Worm (Caenorhabditis elegans) whole organism, L4 larva: ENCODE measurements around the gene R07D5.2.

Experiments used
- F26F4.8 ChIP-seq: fragments of 200-800 bp; sonication (Bioruptor generic); conservative IDR thresholded peaks from 2 replicates; pipeline ENCODE4 v1.3.6; 2022; ENCODE audit warnings: missing genetic modification characterization, missing compliant biosample characterization
- F49E8.2 ChIP-seq: sonication (generic microtip); optimal IDR thresholded peaks from 2 replicates; lab custom pipeline; 2016; ENCODE audit warnings: missing compliant biosample characterization, mild to moderate bottlenecking, missing genetic modification characterization, borderline replicate concordance
- R02D3.7 ChIP-seq: fragments of 150-350 bp; sonication (generic microtip); optimal IDR thresholded peaks from 3 replicates; lab custom pipeline; 2014; ENCODE audit warnings: missing biosample characterization, missing genetic modification characterization
- Y105C5A.15 ChIP-seq: fragments of 200-800 bp; sonication (Bioruptor generic); IDR thresholded peaks from 2 replicates; pipeline ENCODE4 v1.3.6; 2022; ENCODE audit warnings: missing genetic modification characterization, missing compliant biosample characterization
- Y48G9A.11 ChIP-seq: fragments of 200-800 bp; sonication (Bioruptor generic); IDR thresholded peaks from 2 replicates; pipeline ENCODE4 v1.3.6; 2022; ENCODE audit warnings: missing genetic modification reagents, missing genetic modification characterization, missing compliant biosample characterization
- Y75B8A.6 ChIP-seq: fragments of 200-800 bp; sonication (Bioruptor generic); IDR thresholded peaks from 2 replicates; pipeline ENCODE4 v1.3.6; 2022; ENCODE audit warnings: missing genetic modification reagents, missing genetic modification characterization, missing compliant biosample characterization
- ZK546.5 ChIP-seq, 2 experiments: sonication (generic microtip); optimal IDR thresholded peaks; 2 replicates each; lab custom pipeline; 2017; ENCODE audit warnings: missing biosample characterization in 2 of 2, missing genetic modification characterization in 2 of 2
- aha-1 ChIP-seq: fragments of 150-350 bp; peaks from one replicate; lab custom pipeline; 2014; ENCODE audit warnings: missing biosample characterization, missing genetic modification characterization
- arid-1 ChIP-seq: fragments of 200-800 bp; sonication (Bioruptor generic); conservative IDR thresholded peaks from 2 replicates; pipeline ENCODE4 v1.3.6; 2022; ENCODE audit warnings: missing genetic modification reagents, missing genetic modification characterization, missing compliant biosample characterization
- ctbp-1 ChIP-seq: fragments of 200-800 bp; sonication (Bioruptor generic); IDR thresholded peaks from 2 replicates; pipeline ENCODE4 v1.3.6; 2022; ENCODE audit warnings: missing genetic modification reagents, missing genetic modification characterization, missing compliant biosample characterization
- daf-19 ChIP-seq: fragments of 200-800 bp; sonication (Bioruptor generic); conservative IDR thresholded peaks from 2 replicates; pipeline ENCODE4 v1.3.6; 2022; ENCODE audit warnings: missing genetic modification characterization, missing compliant biosample characterization
- dmd-9 ChIP-seq: fragments of 200-800 bp; sonication (Bioruptor generic); IDR thresholded peaks from 2 replicates; pipeline ENCODE4 v1.3.6; 2022; ENCODE audit warnings: missing genetic modification reagents, missing genetic modification characterization, missing compliant biosample characterization
- egl-43 ChIP-seq: fragments of 200-800 bp; sonication (Bioruptor generic); IDR thresholded peaks from 2 replicates; pipeline ENCODE4 v1.3.6; 2022; ENCODE audit warnings: missing genetic modification reagents, missing genetic modification characterization, missing compliant biosample characterization
- fkh-10 ChIP-seq: fragments of 150-350 bp; optimal IDR thresholded peaks from 2 replicates; lab custom pipeline; 2014; ENCODE audit warnings: missing biosample characterization, missing genetic modification reagents, missing genetic modification characterization
- fos-1 ChIP-seq: fragments of 150-350 bp; optimal IDR thresholded peaks from 2 replicates; lab custom pipeline; 2014; ENCODE audit warnings: missing biosample characterization, missing genetic modification characterization
- gei-8 ChIP-seq: fragments of 200-800 bp; sonication (Bioruptor generic); optimal IDR thresholded peaks from 2 replicates; lab custom pipeline; 2018; ENCODE audit warnings: mild to moderate bottlenecking, missing genetic modification characterization, missing compliant biosample characterization
- hif-1 ChIP-seq, 2 experiments: sonication (generic microtip); optimal IDR thresholded peaks; 2 replicates each; lab custom pipeline; 2016 to 2017; ENCODE audit warnings: missing compliant biosample characterization in 2 of 2, missing genetic modification characterization in 2 of 2, missing genetic modification reagents in 2 of 2, missing genotype in 2 of 2, mild to moderate bottlenecking in 1 of 2
- hlh-30 ChIP-seq: sonication (generic microtip); optimal IDR thresholded peaks from 2 replicates; lab custom pipeline; 2017; ENCODE audit warnings: antibody characterized with exemption, mild to moderate bottlenecking, missing genetic modification characterization, missing compliant biosample characterization; ENCODE audit not compliant: insufficient read depth
- lim-7 ChIP-seq: fragments of 200-800 bp; sonication (Bioruptor generic); IDR thresholded peaks from 2 replicates; pipeline ENCODE4 v1.3.6; 2022; ENCODE audit warnings: missing genetic modification characterization, missing compliant biosample characterization
- lin-38 ChIP-seq: fragments of 200-800 bp; sonication (Bioruptor generic); IDR thresholded peaks from 2 replicates; pipeline ENCODE4 v1.3.6; 2022; ENCODE audit warnings: missing genetic modification reagents, missing genetic modification characterization, missing compliant biosample characterization
- lir-3 ChIP-seq: sonication (generic microtip); optimal IDR thresholded peaks from 2 replicates; lab custom pipeline; 2016; ENCODE audit warnings: mild to moderate bottlenecking, missing genetic modification characterization, missing compliant biosample characterization
- madf-5 ChIP-seq, 2 experiments: fragments of 200-800 bp; sonication (Bioruptor generic); IDR thresholded peaks; 2 replicates each; pipeline ENCODE4 v1.3.6; 2022; ENCODE audit warnings: missing compliant biosample characterization in 2 of 2, missing genetic modification characterization in 2 of 2
- madf-9 ChIP-seq: fragments of 200-800 bp; sonication (Bioruptor generic); conservative IDR thresholded peaks from 2 replicates; pipeline ENCODE4 v1.3.6; 2022; ENCODE audit warnings: missing genetic modification reagents, missing genetic modification characterization, missing compliant biosample characterization
- mep-1 ChIP-seq: fragments of 150-350 bp; sonication (generic microtip); optimal IDR thresholded peaks from 3 replicates; lab custom pipeline; 2014; ENCODE audit warnings: missing biosample characterization, missing genetic modification characterization
- nhr-10 ChIP-seq: fragments of 150-350 bp; optimal IDR thresholded peaks from 2 replicates; lab custom pipeline; 2014; ENCODE audit warnings: missing biosample characterization, missing genetic modification characterization
- nhr-11 ChIP-seq: fragments of 150-350 bp; optimal IDR thresholded peaks from 2 replicates; lab custom pipeline; 2014; ENCODE audit warnings: missing biosample characterization, missing genetic modification characterization
- nhr-237 ChIP-seq: sonication (generic microtip); optimal IDR thresholded peaks from 2 replicates; lab custom pipeline; 2017; ENCODE audit warnings: missing biosample characterization, missing genetic modification characterization
- nhr-25 ChIP-seq: sonication (generic microtip); optimal IDR thresholded peaks from 2 replicates; lab custom pipeline; 2017; ENCODE audit warnings: missing genetic modification characterization, mild to moderate bottlenecking, missing compliant biosample characterization, antibody characterized with exemption, moderate library complexity, borderline replicate concordance; ENCODE audit not compliant: insufficient read depth
- nhr-28 ChIP-seq: fragments of 150-350 bp; optimal IDR thresholded peaks from 2 replicates; lab custom pipeline; 2014; ENCODE audit warnings: missing biosample characterization, missing genetic modification characterization
- nhr-48 ChIP-seq: sonication (generic microtip); optimal IDR thresholded peaks from 2 replicates; lab custom pipeline; 2016; ENCODE audit warnings: mild to moderate bottlenecking, missing genetic modification characterization, missing compliant biosample characterization
- nhr-77 ChIP-seq: fragments of 150-350 bp; optimal IDR thresholded peaks from 2 replicates; lab custom pipeline; 2014; ENCODE audit warnings: missing biosample characterization, missing genetic modification characterization
- sdz-12 ChIP-seq: fragments of 200-800 bp; sonication (Bioruptor generic); optimal IDR thresholded peaks from 2 replicates; lab custom pipeline; 2018; ENCODE audit warnings: mild to moderate bottlenecking, missing genetic modification characterization, missing compliant biosample characterization
- set-16 ChIP-seq: fragments of 200-800 bp; sonication (Bioruptor generic); IDR thresholded peaks from 2 replicates; pipeline ENCODE4 v1.3.6; 2022; ENCODE audit warnings: missing genetic modification reagents, missing genetic modification characterization, missing compliant biosample characterization
- skn-1 ChIP-seq: fragments of 150-350 bp; optimal IDR thresholded peaks from 2 replicates; lab custom pipeline; 2014; ENCODE audit warnings: missing biosample characterization, missing genetic modification characterization
- snpc-1.2 ChIP-seq: fragments of 200-800 bp; sonication (Bioruptor generic); IDR thresholded peaks from 2 replicates; pipeline ENCODE4 v1.3.6; 2022; ENCODE audit warnings: missing genetic modification reagents, missing genetic modification characterization, missing compliant biosample characterization
- snpc-4 ChIP-seq: fragments of 150-350 bp; optimal IDR thresholded peaks from 2 replicates; lab custom pipeline; 2014; ENCODE audit warnings: missing biosample characterization, missing genetic modification characterization
- spr-3 ChIP-seq: fragments of 200-800 bp; sonication (Bioruptor generic); optimal IDR thresholded peaks from 2 replicates; lab custom pipeline; 2018; ENCODE audit warnings: mild to moderate bottlenecking, missing genetic modification characterization, missing compliant biosample characterization
- unc-39 ChIP-seq: sonication (generic microtip); optimal IDR thresholded peaks from 2 replicates; lab custom pipeline; 2017; ENCODE audit warnings: missing biosample characterization, missing genetic modification characterization
- zfp-3 ChIP-seq: fragments of 200-800 bp; sonication (Bioruptor generic); conservative IDR thresholded peaks from 2 replicates; pipeline ENCODE4 v1.3.6; 2022; ENCODE audit warnings: missing genetic modification reagents, missing genetic modification characterization, missing compliant biosample characterization
- zip-2 ChIP-seq: fragments of 150-350 bp; optimal IDR thresholded peaks from 2 replicates; lab custom pipeline; 2014; ENCODE audit warnings: missing biosample characterization, missing genetic modification characterization

R07D5.2 gene

DNA sequence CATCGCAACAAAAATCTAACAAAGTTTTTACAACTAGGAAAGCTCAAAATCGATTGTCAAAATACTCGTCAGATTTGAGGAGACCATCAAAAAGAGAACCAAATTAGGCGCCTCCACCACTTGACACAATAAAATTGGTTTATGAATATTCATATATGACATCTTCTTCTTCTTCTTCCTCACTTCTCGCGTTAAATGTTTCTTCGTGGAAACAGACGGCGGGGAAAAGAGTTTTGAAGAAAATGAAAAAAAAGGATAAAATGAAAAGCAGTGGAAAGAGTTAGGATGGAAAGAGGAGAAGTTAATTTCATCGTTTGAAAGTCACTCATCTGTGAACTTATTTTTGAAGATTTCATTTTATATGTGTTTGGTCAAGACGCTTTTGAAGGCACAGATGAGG lies 18.5 kb upstream of the R07D5.2 start:
- no peak for TF ChIP-seq nhr-48 (tag; lab: Kevin White, UChicago)
- no peak for TF ChIP-seq nhr-237 (tag; lab: Kevin White, UChicago)
- no peak for TF ChIP-seq F26F4.8

ce11 chrX:15133180-15133579 lies 16.8 kb upstream of the R07D5.2 start:
- no peak for TF ChIP-seq unc-39 (tag; lab: Kevin White, UChicago)
- TF ChIP-seq Y75B8A.6 (GFP tag; lab: Robert Waterston, UW) = no peak
- TF ChIP-seq spr-3 = no peak
- TF ChIP-seq nhr-10 (tag; lab: Kevin White, UChicago) = no peak
- TF ChIP-seq mep-1 (tag; lab: Kevin White, UChicago) = no peak
- no peak for TF ChIP-seq snpc-4 (tag; lab: Kevin White, UChicago)
- no peak for TF ChIP-seq madf-9 (GFP tag; lab: Robert Waterston, UW)

- TF ChIP-seq nhr-25 (tag; lab: Kevin White, UChicago) = no peak
- peak; percentile 73 for TF ChIP-seq set-16 (GFP tag; lab: Robert Waterston, UW)
- TF ChIP-seq Y105C5A.15 (GFP tag; lab: Robert Waterston, UW) = no peak
- no peak for TF ChIP-seq arid-1 (GFP tag; lab: Robert Waterston, UW)
Measured at ce11 chrX:15132073-15132472, 15.7 kb upstream of the R07D5.2 start.

DNA sequence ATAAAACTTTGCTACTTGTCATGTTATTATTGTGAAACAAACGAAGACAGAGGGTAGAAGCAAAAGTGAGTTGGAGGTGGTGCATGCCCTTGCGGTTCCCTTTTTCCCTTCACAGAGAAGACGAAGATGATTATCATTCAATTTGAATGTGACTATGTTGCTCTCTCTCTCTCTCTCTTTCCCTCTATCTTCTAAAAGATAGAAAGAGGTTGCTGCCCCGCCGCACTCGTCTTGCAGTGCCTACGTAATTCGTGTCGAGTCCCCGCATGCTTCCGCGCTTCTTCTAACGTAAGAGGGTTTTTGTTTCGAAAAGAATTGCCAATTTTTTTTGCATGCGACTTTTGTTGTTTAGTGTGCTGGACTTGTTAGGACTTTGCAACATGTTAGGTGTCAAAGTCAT lies 11.8 kb upstream of the R07D5.2 start:
- TF ChIP-seq sdz-12 (GFP tag; lab: Kevin White, UChicago) (no peak), fos-1 (tag; lab: Kevin White, UChicago) (no peak), Y48G9A.11 (GFP tag; lab: Robert Waterston, UW) (no peak), hlh-30 (tag; lab: Kevin White, UChicago) (no peak), lin-38 (GFP tag; lab: Robert Waterston, UW) (no peak), nhr-237 (tag; lab: Kevin White, UChicago) (no peak), fkh-10 (GFP tag; lab: Kevin White, UChicago) (peak; percentile 45), R02D3.7 (no peak), snpc-1.2 (GFP tag; lab: Robert Waterston, UW) (no peak), skn-1 (tag; lab: Kevin White, UChicago) (no peak), madf-5 (GFP tag; IDR thresholded peaks at IDR 0.05; lab: Robert Waterston, UW) (no peak), dmd-9 (no peak), ctbp-1 (GFP tag; lab: Robert Waterston, UW) (peak; percentile 46; the same call in 1 of the 2 replicates), zip-2 (no peak), lim-7 (no peak)

DNA sequence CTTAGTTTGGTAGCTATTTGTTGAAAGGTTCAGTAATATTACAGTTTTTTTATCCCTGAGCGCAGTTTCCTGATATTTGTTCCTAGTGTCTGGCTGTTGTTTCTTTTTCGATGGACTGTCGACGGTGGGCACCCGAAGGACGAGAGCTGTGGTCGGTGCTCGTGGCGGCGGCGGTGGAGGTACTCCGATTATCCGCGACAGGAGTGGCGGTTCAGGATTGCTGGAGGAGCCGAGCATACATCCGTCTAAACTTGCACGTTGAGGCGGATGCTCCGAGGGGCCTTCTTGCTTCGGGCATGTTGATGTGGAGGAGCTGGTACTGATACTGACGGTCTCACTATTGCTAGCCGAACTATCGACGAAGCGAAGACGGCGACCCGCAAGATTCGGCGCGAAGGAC lies 10.9 kb upstream of the R07D5.2 start:
- TF ChIP-seq aha-1 (tag; lab: Kevin White, UChicago) (peak; percentile 80), set-16 (GFP tag; lab: Robert Waterston, UW) (peak; percentile 86), egl-43 (GFP tag; lab: Robert Waterston, UW) (0 out of 2 replicates have a peak, but pooled peaks have one; percentile 43), gei-8 (GFP tag; lab: Kevin White, UChicago) (no peak), zfp-3 (GFP tag; lab: Robert Waterston, UW) (no peak)

DNA sequence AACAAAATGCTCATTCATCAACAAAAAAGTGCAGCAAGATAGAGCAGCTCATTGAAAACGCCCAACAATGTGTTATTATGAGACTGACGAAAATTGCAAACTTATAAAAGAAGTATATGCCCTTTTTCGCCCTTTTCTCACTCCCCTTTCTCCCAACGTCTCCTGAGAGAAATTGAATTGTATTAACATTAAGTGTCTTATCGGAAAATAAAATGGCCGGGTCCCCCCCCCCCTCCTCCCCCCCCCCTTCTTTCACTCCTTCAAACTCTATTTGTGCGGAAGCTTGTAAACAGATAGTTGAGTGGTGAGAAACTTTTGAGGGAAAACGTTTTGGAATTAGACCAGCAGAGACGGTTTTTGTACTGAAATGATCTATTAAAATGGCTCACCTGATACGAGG lies 10.3 kb upstream of the R07D5.2 start:
- TF ChIP-seq arid-1 (GFP tag; lab: Robert Waterston, UW) = no peak
- no peak for TF ChIP-seq nhr-11 (tag; lab: Kevin White, UChicago)
- TF ChIP-seq daf-19 (GFP tag; lab: Robert Waterston, UW) = no peak
- TF ChIP-seq nhr-77 (tag; lab: Kevin White, UChicago) = no peak
- TF ChIP-seq ZK546.5 (tag; optimal IDR thresholded peaks at IDR 0.05; lab: Kevin White, UChicago) = no peak
- TF ChIP-seq hif-1 (tag; optimal IDR thresholded peaks at IDR 0.05; lab: Kevin White, UChicago) = no peak
- no peak for TF ChIP-seq F49E8.2 (tag; lab: Kevin White, UChicago)
- TF ChIP-seq nhr-28 (tag; lab: Kevin White, UChicago) = no peak
- no peak for TF ChIP-seq Y48G9A.11 (GFP tag; lab: Robert Waterston, UW)
- no peak for TF ChIP-seq lir-3 (tag; lab: Kevin White, UChicago)
- no peak for TF ChIP-seq zip-2
